Fruit fly (Drosophila melanogaster): ENCODE results near the gene Prosbeta6.

DNA sequence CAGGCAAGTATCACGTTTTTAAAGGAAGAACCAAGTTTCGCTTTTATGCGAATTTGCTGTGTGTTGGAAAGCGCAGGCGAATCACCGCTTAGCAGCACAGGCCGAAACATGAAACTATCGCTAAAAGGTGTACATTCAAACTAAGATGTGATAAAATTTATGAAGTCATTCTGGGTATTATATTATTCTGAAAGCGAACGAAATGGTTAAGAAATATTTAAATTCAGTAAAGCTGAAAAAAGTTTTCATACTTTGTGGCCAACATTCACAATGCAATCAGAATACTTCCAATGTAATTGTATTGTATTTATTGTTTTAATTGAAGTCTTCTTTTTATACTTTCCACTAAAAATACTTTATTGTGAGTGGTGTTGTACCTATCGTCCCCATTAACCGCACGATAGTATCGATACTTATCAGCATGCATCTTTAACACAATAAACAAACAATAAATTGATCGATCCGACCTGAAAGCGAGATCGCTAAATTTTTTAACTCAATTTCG lies 29.0 kb downstream of the Prosbeta6 start, which contains the start of gene Smn:
- TF ChIP-seq Mio (GFP tag; optimal IDR thresholded peaks at IDR 0.05) (no peak), dmrt93B (GFP tag; optimal IDR thresholded peaks at IDR 0.05) (peak; percentile 59), pan (optimal IDR thresholded peaks at IDR 0.05) (no peak), br (GFP tag; optimal IDR thresholded peaks at IDR 0.05) (peak; percentile 76), Hnf4 (GFP tag; optimal IDR thresholded peaks at IDR 0.05) (peak; percentile 85), foxo (GFP tag; optimal IDR thresholded peaks at IDR 0.05) (peak in 1 of 2 experiments; percentile 83), Vsx2 (GFP tag; optimal IDR thresholded peaks at IDR 0.05; ENCODE audit: partially characterized antibody) (no peak), dl (GFP tag; optimal IDR thresholded peaks at IDR 0.05; ENCODE audit: insufficient read depth in 1 of 2, partially characterized antibody in 2 of 2) (no peak)

Measured in whole organism, wandering third instar larva.